Fruit fly (Drosophila melanogaster): Measurements from ENCODE around the gene CG10713.

CG10713 gene

DNA sequence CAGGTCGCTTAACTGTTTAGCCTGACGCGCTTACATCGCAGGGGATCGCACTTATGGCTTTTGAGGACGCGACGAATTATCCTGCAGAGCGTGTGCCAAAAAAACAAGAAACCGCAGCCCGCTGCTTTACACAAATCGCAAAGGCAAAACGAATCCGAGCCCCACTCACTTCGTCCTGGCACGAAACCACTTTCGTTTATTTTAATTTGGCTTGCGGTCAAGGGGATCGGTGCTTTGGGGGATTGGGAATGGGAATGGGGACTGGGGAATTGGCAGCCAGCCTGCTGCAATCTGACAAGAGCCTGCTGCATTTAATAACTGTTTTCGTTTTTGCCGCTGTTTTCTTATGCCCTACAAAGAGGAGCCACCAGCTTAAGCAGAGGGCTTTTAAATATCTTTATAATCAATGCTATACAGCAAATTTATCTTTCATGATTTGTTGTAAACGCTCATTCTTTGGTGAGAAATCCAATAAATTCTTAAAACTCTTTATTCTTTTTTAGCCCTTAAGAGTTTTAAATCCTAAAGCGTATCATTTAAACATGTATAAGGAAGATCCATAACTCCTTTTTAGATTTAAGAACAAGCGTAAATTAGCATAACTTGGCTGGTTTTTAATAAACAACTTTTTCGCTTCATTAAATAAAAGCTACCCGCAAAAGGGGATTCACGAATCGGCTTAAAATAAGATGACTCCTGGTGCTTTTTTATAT lies 25.1 kb downstream of the CG10713 start:
- no peak for TF ChIP-seq CG17801 (GFP tag; optimal IDR thresholded peaks at IDR 0.05; ENCODE audit: partially characterized antibody)

DNA sequence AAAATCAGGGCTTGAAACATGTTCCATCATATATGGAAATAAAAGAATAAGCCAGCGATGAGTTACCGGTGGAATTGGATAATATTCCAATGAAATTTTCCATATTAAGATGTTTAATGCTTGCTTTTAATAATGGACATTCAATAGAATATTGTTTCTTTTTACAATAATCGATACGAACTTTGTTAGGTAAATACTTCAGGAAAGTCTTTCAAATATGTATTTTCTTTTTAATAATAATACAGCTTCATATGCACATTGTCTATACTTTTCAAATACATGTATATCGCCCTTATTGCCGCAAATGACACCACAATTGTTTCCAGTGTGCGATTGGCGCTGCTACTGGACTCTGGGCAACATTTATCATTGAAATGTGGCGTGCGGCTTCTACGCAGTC lies 28.2 kb downstream of the CG10713 start:
- no peak for TF ChIP-seq CG17801 (GFP tag; optimal IDR thresholded peaks at IDR 0.05; ENCODE audit: partially characterized antibody)

DNA sequence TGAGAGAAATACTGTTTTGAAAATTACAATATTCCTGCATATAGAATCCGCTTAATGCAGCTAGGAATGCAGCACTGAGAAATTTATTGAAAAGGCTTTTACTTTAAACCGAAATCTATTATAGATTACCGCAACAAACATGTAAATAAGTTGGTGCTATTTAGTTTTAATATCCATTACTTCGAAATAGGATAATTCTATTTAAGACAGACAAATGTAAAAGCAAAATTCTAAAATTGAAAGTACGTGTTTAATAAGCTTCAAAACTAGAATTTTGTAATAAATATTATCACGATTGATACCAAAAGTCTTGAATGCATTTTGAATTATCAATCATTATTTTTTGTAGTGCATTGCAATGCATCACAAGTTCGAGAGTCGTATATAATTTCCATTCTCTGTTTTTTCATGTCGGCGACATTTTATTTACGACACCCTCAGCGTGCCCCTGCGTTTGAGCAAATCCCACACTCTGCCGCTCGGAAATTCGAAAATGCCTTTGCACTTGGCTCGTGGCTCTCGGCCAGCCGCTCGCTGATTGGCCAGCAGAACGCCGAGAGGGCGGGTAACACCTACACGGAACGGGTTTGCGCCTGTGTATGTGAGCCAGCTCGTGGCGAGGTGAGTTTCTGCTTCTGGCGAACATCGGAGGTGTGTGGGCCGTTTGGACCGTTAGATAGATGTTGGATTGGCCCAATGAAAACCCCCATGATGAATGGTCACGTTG lies 31.7 kb downstream of the CG10713 start:
- TF ChIP-seq CG17801 (GFP tag; optimal IDR thresholded peaks at IDR 0.05; ENCODE audit: partially characterized antibody) = no peak

DNA sequence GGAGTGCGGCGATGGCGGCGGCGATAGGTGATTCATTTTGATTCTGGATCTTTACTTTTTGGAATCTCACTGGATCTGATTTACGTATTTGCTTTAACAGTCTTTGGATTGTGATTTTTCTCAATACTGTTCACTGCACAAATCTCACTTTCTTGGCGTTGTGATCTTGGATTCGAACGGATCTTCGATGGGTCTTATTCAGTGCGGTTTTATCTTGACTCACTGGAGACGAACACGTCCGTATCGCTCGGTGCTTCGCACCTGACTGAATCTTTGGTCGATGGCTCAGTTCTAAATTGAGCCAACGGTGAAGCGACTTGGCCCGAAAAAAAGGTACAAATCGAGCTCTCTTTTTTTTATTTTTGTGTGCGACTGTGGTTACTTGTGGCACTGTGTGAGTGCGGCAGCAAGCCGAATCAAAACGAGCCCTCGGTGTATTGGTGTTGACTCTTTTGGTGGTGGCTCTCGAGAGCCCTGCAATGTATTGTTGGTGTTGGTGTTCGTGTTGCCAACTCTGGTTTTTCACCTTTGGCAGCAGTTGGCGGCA lies 34.1 kb downstream of the CG10713 start, which contains the start of gene sens:
Gene sens (minus strand): TSS at position 254 of the 547 bp plus-strand sequence.
- no peak for TF ChIP-seq CG17801 (GFP tag; optimal IDR thresholded peaks at IDR 0.05; ENCODE audit: partially characterized antibody)

DNA sequence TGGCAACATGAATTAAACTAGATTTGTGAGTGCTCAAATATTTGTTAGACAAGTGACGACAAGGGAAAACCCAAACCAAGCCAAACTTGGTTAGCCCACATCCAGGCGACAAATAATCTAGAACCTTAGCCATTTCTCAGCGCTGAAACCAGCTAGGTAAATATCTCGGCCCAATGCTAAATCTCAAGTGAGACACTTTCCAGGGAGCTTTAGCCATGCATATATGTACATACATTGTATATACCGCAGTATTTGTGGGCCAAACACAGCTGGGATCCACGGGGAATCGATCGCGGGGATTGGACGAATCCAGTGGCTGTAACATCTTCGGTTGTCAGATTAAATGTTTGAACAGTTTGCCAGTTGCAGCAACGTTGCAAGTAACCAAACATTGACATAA lies 37.4 kb downstream of the CG10713 start:
- no peak for TF ChIP-seq CG17801 (GFP tag; optimal IDR thresholded peaks at IDR 0.05; ENCODE audit: partially characterized antibody)

DNA sequence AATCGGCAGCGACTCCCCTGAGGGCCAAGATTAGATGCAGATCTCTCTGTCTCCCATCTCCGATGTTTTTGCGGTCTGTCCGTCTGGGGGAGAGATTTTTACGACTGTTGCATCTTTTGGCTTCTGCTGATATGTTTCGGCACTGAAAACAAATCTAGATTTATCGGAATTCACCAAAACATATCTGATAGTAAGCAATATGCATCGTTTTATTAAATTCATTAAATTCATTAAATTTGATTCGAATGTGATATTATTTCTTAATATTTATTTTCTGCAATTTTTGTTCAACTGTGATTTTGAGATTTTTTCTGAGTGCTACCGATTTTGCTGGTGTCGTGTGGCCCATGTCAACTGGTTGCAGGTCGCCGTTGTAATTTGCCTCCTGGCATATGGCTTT lies 41.5 kb downstream of the CG10713 start:
- no peak for TF ChIP-seq CG17801 (GFP tag; optimal IDR thresholded peaks at IDR 0.05; ENCODE audit: partially characterized antibody)

DNA sequence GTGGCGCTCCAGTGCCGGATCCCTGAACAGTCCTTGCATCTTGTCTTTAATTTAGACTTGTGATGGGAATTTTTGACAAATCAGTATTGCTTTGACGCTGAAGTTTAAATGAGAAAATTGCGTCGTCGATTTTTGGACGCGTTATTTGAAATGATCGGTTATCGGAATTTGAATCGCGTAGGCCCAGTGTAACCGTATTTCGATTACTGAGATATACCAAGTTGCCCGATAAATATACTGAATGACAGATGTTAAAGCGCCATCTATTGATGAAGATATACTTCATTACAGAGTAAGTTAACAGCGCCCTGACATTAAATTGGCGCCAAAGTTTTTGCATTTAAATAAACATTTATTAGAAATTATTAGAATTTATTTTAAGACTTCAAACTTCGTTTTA lies 45.2 kb downstream of the CG10713 start, which contains the start of gene Poc1:
Gene Poc1 (minus strand): TSS at position 173 of the 400 bp plus-strand sequence.
- TF ChIP-seq CG17801 (GFP tag; optimal IDR thresholded peaks at IDR 0.05; ENCODE audit: partially characterized antibody) = no peak

DNA sequence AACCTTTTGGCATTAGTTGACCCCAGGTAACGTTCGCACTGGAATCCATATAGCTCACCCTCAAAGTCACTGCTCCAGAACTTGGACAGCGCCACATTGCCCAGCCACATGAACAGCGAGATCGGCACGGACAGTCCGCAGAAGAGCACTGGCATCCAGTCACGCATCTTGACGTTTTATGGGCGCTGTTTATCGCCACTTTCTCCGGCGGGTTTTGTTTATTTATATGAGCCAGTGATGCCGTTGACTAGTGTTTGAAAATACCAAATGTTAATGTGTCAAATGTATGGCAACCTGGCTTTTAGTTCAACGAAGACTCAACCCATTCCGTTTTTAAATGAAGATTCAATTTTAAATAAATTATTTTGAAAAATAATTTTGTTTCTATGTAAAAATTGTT lies 47.4 kb downstream of the CG10713 start, which contains the start of gene CG10171:
Gene CG10171 (minus strand): TSS at position 300 of the 400 bp plus-strand sequence.
- TF ChIP-seq CG17801 (GFP tag; optimal IDR thresholded peaks at IDR 0.05; ENCODE audit: partially characterized antibody) = no peak

DNA sequence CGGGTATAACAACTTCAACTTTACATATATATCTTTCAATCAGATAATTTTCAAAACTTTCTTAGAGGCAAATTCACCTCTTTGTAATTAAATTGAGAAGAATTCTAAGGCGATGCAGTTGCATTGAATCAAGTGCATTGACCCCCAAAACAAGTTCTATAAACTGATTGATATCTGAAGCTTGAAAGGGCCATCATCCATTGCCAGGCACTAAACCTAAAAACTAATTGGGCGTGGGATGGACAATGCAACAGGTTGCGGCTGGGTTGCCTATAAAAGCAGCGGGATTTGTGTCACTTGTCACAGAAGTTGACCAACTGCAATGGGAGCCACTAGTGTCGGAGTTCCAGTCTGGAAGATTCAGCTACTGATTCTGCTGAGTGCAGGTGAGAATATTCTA lies 50.5 kb downstream of the CG10713 start, which contains the start of gene CG14110:
Gene CG14110 (plus strand): TSS at position 301 of the 400 bp plus-strand sequence.
- TF ChIP-seq CG17801 (GFP tag; optimal IDR thresholded peaks at IDR 0.05; ENCODE audit: partially characterized antibody) = no peak

DNA sequence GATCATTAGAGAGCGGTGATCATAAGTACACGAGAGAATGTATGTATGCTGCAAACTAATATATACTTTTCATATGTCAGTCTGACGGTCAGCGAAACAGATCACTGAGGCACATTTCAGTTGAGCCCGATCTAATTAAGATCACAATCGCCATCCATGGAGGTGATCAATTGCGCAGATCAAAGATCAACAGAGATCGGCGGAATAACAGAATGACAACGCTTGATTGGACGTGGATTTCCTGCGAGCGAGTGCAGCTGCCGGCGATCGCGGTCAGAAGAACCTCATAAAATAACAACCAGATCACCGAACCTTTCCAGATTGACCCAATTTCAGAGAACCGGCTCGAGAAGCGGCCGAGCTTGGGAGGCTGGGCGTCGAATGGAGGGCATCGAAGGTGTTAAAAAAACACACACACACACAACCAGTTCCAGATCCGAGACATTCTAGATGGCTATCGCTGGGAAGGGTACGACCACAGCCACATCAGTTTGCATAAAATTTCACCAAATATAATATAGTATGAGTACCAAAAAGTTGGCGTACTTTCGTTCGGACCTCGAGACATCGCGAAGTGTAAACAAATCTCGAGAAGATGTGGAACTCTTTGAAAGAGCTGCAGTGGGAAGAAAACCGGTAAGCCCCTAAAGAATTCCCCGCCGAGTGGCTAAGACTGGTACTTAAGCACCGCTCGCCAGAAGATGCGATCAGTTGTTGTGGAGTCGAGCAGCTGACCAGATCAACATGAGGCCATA lies 52.8 kb downstream of the CG10713 start, which contains the start of gene ImpL1:
Gene ImpL1 (plus strand): TSS at position 705 of the 755 bp plus-strand sequence.
- no peak for TF ChIP-seq CG17801 (GFP tag; optimal IDR thresholded peaks at IDR 0.05; ENCODE audit: partially characterized antibody)

DNA sequence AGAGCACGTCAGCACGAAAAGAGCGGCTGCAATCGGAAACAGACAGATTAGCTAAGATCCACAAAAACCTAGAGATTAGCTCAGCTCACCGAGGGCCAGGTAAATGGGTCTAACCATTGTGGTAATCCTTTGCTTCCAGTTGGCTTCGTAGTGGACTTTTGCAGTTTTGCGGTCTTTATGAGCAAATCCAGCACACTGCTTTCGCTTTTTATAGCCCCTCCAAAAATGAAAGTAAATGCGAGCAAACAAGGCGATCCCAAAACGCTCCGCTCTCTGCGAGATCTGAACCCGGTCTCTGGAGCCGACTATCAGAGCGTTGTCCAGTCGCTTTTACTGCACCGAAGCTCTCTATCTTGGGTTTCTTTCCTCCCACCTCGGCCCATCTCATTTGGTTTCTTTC lies 53.9 kb downstream of the CG10713 start, which contains the start of gene CG14107:
Gene CG14107 (minus strand): TSS at position 187 of the 400 bp plus-strand sequence.
- TF ChIP-seq CG17801 (GFP tag; optimal IDR thresholded peaks at IDR 0.05; ENCODE audit: partially characterized antibody) = no peak

Data from ovary, adult (tissue).